Fruit fly (Drosophila melanogaster) whole organism, embryonic: ENCODE data around the gene Mgat4a.

ENCODE experiments used
- Awh ChIP-seq: fragments of 200-800 bp; sonication (Bioruptor generic); IDR thresholded peaks from 2 replicates; pipeline ENCODE4, ENCODE4 v1.3.6; 2022; ENCODE audit warnings: missing biosample characterization, missing genetic modification characterization
- Blimp-1 ChIP-seq: fragments of 200-800 bp; sonication (Bioruptor generic); optimal IDR thresholded peaks from 3 replicates; lab custom pipeline; 2018; ENCODE audit warnings: missing biosample characterization, missing genetic modification characterization, mild to moderate bottlenecking, moderate library complexity, missing genetic modification reagents
- CG10267 ChIP-seq: fragments of 200-800 bp; sonication (Bioruptor generic); optimal IDR thresholded peaks from 2 replicates; lab custom pipeline; 2018; ENCODE audit warnings: missing biosample characterization, mild to moderate bottlenecking, missing genetic modification characterization, moderate library complexity
- CG14441 ChIP-seq: fragments of 200-800 bp; sonication (Bioruptor generic); IDR thresholded peaks from 2 replicates; pipeline ENCODE4 v1.3.6; 2022; ENCODE audit warnings: missing biosample characterization, missing genetic modification characterization
- CG17802 ChIP-seq: fragments of 200-800 bp; sonication (Bioruptor generic); optimal IDR thresholded peaks from 2 replicates; lab custom pipeline; 2018; ENCODE audit warnings: missing biosample characterization, mild to moderate bottlenecking, missing genetic modification characterization, moderate library complexity
- CG1792 ChIP-seq: fragments of 200-800 bp; sonication (Bioruptor generic); optimal IDR thresholded peaks from 2 replicates; lab custom pipeline; 2016; ENCODE audit warnings: missing biosample characterization, missing genetic modification characterization
- CG18011 ChIP-seq: fragments of 200-800 bp; sonication (Bioruptor generic); optimal IDR thresholded peaks from 2 replicates; lab custom pipeline; 2017; ENCODE audit warnings: missing biosample characterization, missing genetic modification characterization, mild to moderate bottlenecking, moderate library complexity, missing genotype
- CG18262 ChIP-seq: fragments of 200-800 bp; optimal IDR thresholded peaks from 3 replicates; lab custom pipeline; 2019; ENCODE audit warnings: missing biosample characterization, mild to moderate bottlenecking, missing genetic modification characterization, moderate library complexity
- CG2712 ChIP-seq: fragments of 200-800 bp; optimal IDR thresholded peaks from 3 replicates; lab custom pipeline; 2019; ENCODE audit warnings: missing biosample characterization, mild to moderate bottlenecking, missing genetic modification characterization, moderate library complexity
- CG31388 ChIP-seq: fragments of 200-800 bp; sonication (Bioruptor generic); optimal IDR thresholded peaks from 2 replicates; lab custom pipeline; 2016; ENCODE audit warnings: missing biosample characterization, missing genetic modification characterization
- CG3726 ChIP-seq: fragments of 200-800 bp; sonication (Bioruptor generic); IDR thresholded peaks from 3 replicates; pipeline ENCODE4, ENCODE4 v1.3.6; 2022; ENCODE audit warnings: missing biosample characterization, missing genetic modification characterization
- CG3838 ChIP-seq: fragments of 200-800 bp; sonication (Bioruptor generic); optimal IDR thresholded peaks from 3 replicates; lab custom pipeline; 2016; ENCODE audit warnings: missing biosample characterization, missing genetic modification characterization
- CG4328 ChIP-seq: fragments of 200-800 bp; sonication (Bioruptor generic); optimal IDR thresholded peaks from 3 replicates; lab custom pipeline; 2017; ENCODE audit warnings: missing biosample characterization, missing genetic modification reagents, missing genetic modification characterization
- CG7839 ChIP-seq: fragments of 200-800 bp; sonication (Bioruptor generic); optimal IDR thresholded peaks from 3 replicates; lab custom pipeline; 2018; ENCODE audit warnings: missing biosample characterization, mild to moderate bottlenecking, missing genetic modification characterization, moderate library complexity
- CHES-1-like ChIP-seq: fragments of 200-800 bp; sonication (Bioruptor generic); optimal IDR thresholded peaks from 2 replicates; lab custom pipeline; 2016; ENCODE audit warnings: missing biosample characterization, missing genetic modification characterization
- Dek ChIP-seq: fragments of 200-800 bp; sonication (Bioruptor generic); optimal IDR thresholded peaks from 3 replicates; lab custom pipeline; 2019; ENCODE audit warnings: missing biosample characterization, mild to moderate bottlenecking, missing genetic modification characterization, moderate library complexity
- Elba2 ChIP-seq: fragments of 200-800 bp; sonication (Bioruptor generic); optimal IDR thresholded peaks from 3 replicates; lab custom pipeline; 2016; ENCODE audit warnings: missing biosample characterization, missing genetic modification characterization
- Max ChIP-seq: fragments of 200-800 bp; sonication (Bioruptor generic); optimal IDR thresholded peaks from 2 replicates; lab custom pipeline; 2016; ENCODE audit warnings: missing biosample characterization, mild to moderate bottlenecking, missing genetic modification characterization
- Sin3A ChIP-seq: fragments of >200 bp; optimal IDR thresholded peaks from 2 replicates; lab custom pipeline; 2018
- Tbp ChIP-seq: fragments of >200 bp; optimal IDR thresholded peaks from 2 replicates; lab custom pipeline; 2018; ENCODE audit warnings: missing biosample characterization, missing genetic modification characterization
- Xbp1 ChIP-seq: fragments of 200-800 bp; sonication (Bioruptor generic); optimal IDR thresholded peaks from 3 replicates; lab custom pipeline; 2016; ENCODE audit warnings: missing biosample characterization, mild to moderate bottlenecking, missing genetic modification characterization
- Xrp1 ChIP-seq: fragments of 200-800 bp; sonication (Bioruptor generic); IDR thresholded peaks from 2 replicates; pipeline ENCODE4 v1.3.6; 2022; ENCODE audit warnings: missing biosample characterization, missing genetic modification characterization
- aop ChIP-seq: fragments of 200-800 bp; sonication (Bioruptor generic); IDR thresholded peaks from 2 replicates; pipeline ENCODE4 v1.3.6; 2022; ENCODE audit warnings: missing biosample characterization, missing genetic modification characterization
- ase ChIP-seq: fragments of 200-800 bp; sonication (Bioruptor generic); IDR thresholded peaks from 3 replicates; pipeline ENCODE4 v1.3.6; 2022; ENCODE audit warnings: missing biosample characterization, missing genetic modification characterization
- cato ChIP-seq: fragments of 200-800 bp; sonication (Bioruptor generic); optimal IDR thresholded peaks from 2 replicates; lab custom pipeline; 2016; ENCODE audit warnings: missing biosample characterization, missing genetic modification characterization, borderline replicate concordance
- dati ChIP-seq: fragments of 200-800 bp; sonication (Bioruptor generic); IDR thresholded peaks from 2 replicates; pipeline ENCODE4 v1.3.6; 2022; ENCODE audit warnings: missing biosample characterization, missing genetic modification characterization
- ems ChIP-seq: fragments of 200-800 bp; sonication (Bioruptor generic); optimal IDR thresholded peaks from 3 replicates; lab custom pipeline; 2016; ENCODE audit warnings: missing biosample characterization, missing genetic modification characterization
- gfzf ChIP-seq: fragments of 200-800 bp; sonication (Bioruptor generic); optimal IDR thresholded peaks from 2 replicates; lab custom pipeline; 2016; ENCODE audit warnings: missing biosample characterization, mild to moderate bottlenecking, missing genetic modification characterization, moderate library complexity
- gt ChIP-seq: fragments of 200-800 bp; sonication (Bioruptor generic); IDR thresholded peaks from 2 replicates; pipeline ENCODE4 v1.3.6; 2022; ENCODE audit warnings: missing biosample characterization, missing genetic modification characterization
- ham ChIP-seq: fragments of 200-800 bp; sonication (Bioruptor generic); IDR thresholded peaks from 2 replicates; pipeline ENCODE4 v1.3.6; 2022; ENCODE audit warnings: missing biosample characterization, missing genetic modification characterization
- hth ChIP-seq: fragments of >200 bp; optimal IDR thresholded peaks from 2 replicates; lab custom pipeline; 2017; ENCODE audit warnings: inconsistent platforms
- ind ChIP-seq: fragments of 200-800 bp; sonication (Bioruptor generic); optimal IDR thresholded peaks from 3 replicates; lab custom pipeline; 2016; ENCODE audit warnings: missing biosample characterization, missing genetic modification characterization
- jigr1 ChIP-seq: fragments of 200-800 bp; sonication (Bioruptor generic); IDR thresholded peaks from 3 replicates; pipeline ENCODE4 v1.3.6; 2022; ENCODE audit warnings: missing biosample characterization, missing genetic modification characterization
- onecut ChIP-seq: fragments of 200-800 bp; sonication (Bioruptor generic); IDR thresholded peaks from 2 replicates; pipeline ENCODE4 v1.3.6; 2022; ENCODE audit warnings: missing biosample characterization, missing genetic modification characterization
- pan ChIP-seq, 4 experiments: fragments of >200 bp in 3 of 4; fragments of 200-800 bp in 1 of 4; sonication (Bioruptor generic) in 1 of 4; optimal IDR thresholded peaks in 3 of 4; IDR thresholded peaks in 1 of 4; 2 replicates each; pipeline versions ENCODE4 v1.3.6 to Lab custom; 2017 to 2022; ENCODE audit warnings: missing biosample characterization in 2 of 4, missing genetic modification characterization in 2 of 4, mixed read lengths in 1 of 4
- pfk ChIP-seq: fragments of 200-800 bp; sonication (Bioruptor generic); optimal IDR thresholded peaks from 2 replicates; lab custom pipeline; 2018; ENCODE audit warnings: missing biosample characterization, mild to moderate bottlenecking, missing genetic modification characterization, moderate library complexity
- psq ChIP-seq: fragments of 200-800 bp; sonication (Bioruptor generic); optimal IDR thresholded peaks from 2 replicates; lab custom pipeline; 2017; ENCODE audit warnings: missing biosample characterization, missing genetic modification characterization
- rib ChIP-seq: fragments of 200-800 bp; sonication (Bioruptor generic); IDR thresholded peaks from 2 replicates; pipeline ENCODE4 v1.3.6; 2022; ENCODE audit warnings: missing biosample characterization, missing genetic modification characterization
- schlank ChIP-seq: fragments of 200-800 bp; sonication (Bioruptor generic); optimal IDR thresholded peaks from 2 replicates; lab custom pipeline; 2018; ENCODE audit warnings: missing biosample characterization, mild to moderate bottlenecking, missing genetic modification characterization
- sens ChIP-seq: fragments of 200-800 bp; sonication (Bioruptor generic); peaks from one replicate; lab custom pipeline; 2016; ENCODE audit warnings: missing biosample characterization, missing genetic modification characterization
- ssp ChIP-seq: fragments of 200-800 bp; sonication (Bioruptor generic); IDR thresholded peaks from 2 replicates; pipeline ENCODE4 v1.3.6; 2022; ENCODE audit warnings: missing biosample characterization, missing genetic modification characterization
- stwl ChIP-seq: fragments of 200-800 bp; sonication (Bioruptor generic); optimal IDR thresholded peaks from 3 replicates; lab custom pipeline; 2018; ENCODE audit warnings: missing biosample characterization, mild to moderate bottlenecking, missing genetic modification characterization, moderate library complexity
- trem ChIP-seq: fragments of 200-800 bp; optimal IDR thresholded peaks from 3 replicates; lab custom pipeline; 2019; ENCODE audit warnings: missing biosample characterization, mild to moderate bottlenecking, missing genetic modification characterization, moderate library complexity
- ttk ChIP-seq: fragments of 200-800 bp; sonication (Bioruptor generic); IDR thresholded peaks from 2 replicates; pipeline ENCODE4 v2.1.2; 2022; ENCODE audit warnings: missing biosample characterization, missing genetic modification characterization
- zen ChIP-seq: fragments of 200-800 bp; sonication (Bioruptor generic); optimal IDR thresholded peaks from 3 replicates; lab custom pipeline; 2018; ENCODE audit warnings: missing biosample characterization, mild to moderate bottlenecking, missing genetic modification characterization, moderate library complexity

The Mgat4a gene

DNA sequence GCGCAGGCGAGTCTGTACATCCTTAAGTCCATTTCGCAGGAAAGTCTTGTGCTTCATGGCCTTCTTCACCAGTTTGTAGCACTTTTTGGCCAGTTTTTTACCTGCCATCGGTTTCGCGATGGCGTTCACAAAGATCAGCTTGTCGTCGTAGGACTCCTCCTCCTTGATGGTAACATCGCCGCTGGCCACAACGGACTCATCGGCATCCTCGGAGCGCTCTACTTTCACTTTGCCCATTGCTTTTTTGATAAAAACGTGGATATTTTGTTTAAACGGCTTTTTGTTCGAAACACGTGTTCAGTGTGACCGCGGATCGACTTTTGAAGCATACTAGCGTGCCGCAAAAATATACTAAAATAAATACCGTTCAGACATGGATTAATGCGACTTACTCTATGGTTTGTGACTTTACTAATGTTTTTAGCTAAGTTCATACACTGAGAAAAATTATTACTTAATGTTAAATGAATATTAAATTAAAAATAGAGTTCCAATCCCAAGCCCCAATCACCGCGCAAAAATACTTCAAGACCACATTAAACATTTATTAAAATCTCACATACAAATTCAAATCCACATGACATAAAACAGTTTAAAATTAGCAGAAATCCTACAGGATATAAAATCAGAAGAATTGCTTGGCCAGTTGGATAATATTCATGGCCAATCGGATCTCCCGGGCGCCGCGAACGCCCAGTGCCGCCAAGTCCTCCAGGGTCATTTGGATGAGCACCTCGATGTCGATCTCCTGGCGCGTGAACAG lies 40.2 kb downstream of the Mgat4a start, which contains the start of gene NHP2 (continued):
- TF ChIP-seq CG2712 (tag; lab: Kevin White, UChicago), result peak; percentile 88
- TF ChIP-seq schlank (tag; lab: Kevin White, UChicago), result peak; percentile 9
- no peak for TF ChIP-seq pan (optimal IDR thresholded peaks at IDR 0.05; lab: Kevin White, UChicago)
- peak in 1 of 2 experiments; percentile 89 for TF ChIP-seq pan (GFP tag; optimal IDR thresholded peaks at IDR 0.05 in 1 of 2, IDR thresholded peaks at IDR 0.05 in 1 of 2)
- TF ChIP-seq cato (GFP tag; lab: Kevin White, UChicago), result no peak
- peak; percentile 86 for TF ChIP-seq CG7839 (tag; lab: Kevin White, UChicago)
- no peak for TF ChIP-seq jigr1 (GFP tag; lab: Robert Waterston, UW)
- TF ChIP-seq ind, result peak; percentile 81
- no peak for TF ChIP-seq CG3726 (GFP tag; lab: Robert Waterston, UW)
- TF ChIP-seq CG18011, result peak; percentile 49
- peak; percentile 80 for TF ChIP-seq onecut (GFP tag; lab: Robert Waterston, UW)
- no peak for TF ChIP-seq aop (GFP tag; lab: Robert Waterston, UW)
- TF ChIP-seq Xbp1, result peak; percentile 87
- TF ChIP-seq Sin3A, result peak; percentile 22
- TF ChIP-seq CG31388, result peak; percentile 16
- TF ChIP-seq Max, result peak; percentile 97
- TF ChIP-seq trem (tag; lab: Kevin White, UChicago), result peak; percentile 88
- TF ChIP-seq dati, result no peak
- peak; percentile 72 for TF ChIP-seq psq (GFP tag; lab: Kevin White, UChicago)
- TF ChIP-seq Blimp-1 (GFP tag; lab: Kevin White, UChicago), result no peak
- peak; percentile 82 for TF ChIP-seq CG18262 (tag; lab: Kevin White, UChicago)

DNA sequence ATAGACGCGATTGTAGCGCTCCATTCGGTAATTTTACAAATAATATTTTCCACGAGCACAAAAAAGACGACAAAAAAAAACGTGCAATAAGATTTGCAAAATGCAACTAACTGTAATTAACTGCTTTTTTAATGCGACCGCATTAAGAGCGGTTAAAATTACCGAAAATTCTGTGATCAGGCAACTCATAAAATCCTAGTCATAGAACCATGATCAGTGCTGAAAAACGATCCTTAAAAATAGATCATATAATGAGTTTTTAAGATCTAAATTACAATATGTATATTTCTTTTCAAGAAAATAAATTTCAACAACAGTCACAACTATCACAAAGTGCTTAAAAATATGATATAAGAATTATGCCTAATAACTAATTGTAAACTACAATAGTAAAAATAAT lies 41.4 kb downstream of the Mgat4a start, which contains the start of gene gnu:
TSS of gene gnu (minus strand) at position 125 of the 400 bp plus-strand sequence.
- TF ChIP-seq ssp (GFP tag; lab: Robert Waterston, UW) (no peak), CHES-1-like (no peak), rib (GFP tag; lab: Robert Waterston, UW) (no peak), CG10267 (peak; percentile 63), Tbp (no peak), ttk (GFP tag; lab: Robert Waterston, UW) (no peak), gfzf (peak; percentile 39), ham (no peak), gt (GFP tag; lab: Robert Waterston, UW) (no peak), pfk (GFP tag; lab: Kevin White, UChicago) (no peak), ase (no peak), stwl (peak; percentile 89), CG3838 (no peak), CG1792 (GFP tag; lab: Kevin White, UChicago) (no peak), CG17802 (tag; lab: Kevin White, UChicago) (no peak), Xrp1 (no peak), CG4328 (no peak), Elba2 (peak; percentile 76), sens (GFP tag; lab: Kevin White, UChicago) (no peak), CG14441 (GFP tag; lab: Robert Waterston, UW) (no peak), Dek (tag; lab: Kevin White, UChicago) (no peak), hth (lab: Kevin White, UChicago) (no peak), Awh (no peak), zen (tag; lab: Kevin White, UChicago) (peak; percentile 75), ems (GFP tag; lab: Kevin White, UChicago) (no peak)
- TF ChIP-seq, all 482 proteins: peak for 5
